Fruit fly (Drosophila melanogaster): ENCODE measurements around the gene santa-maria.

- TF ChIP-seq Bgb (GFP tag; IDR thresholded peaks at IDR 0.05; ENCODE audit: partially characterized antibody) (no peak), jumu (GFP tag; optimal IDR thresholded peaks at IDR 0.05) (no peak), Ada2b (GFP tag; IDR thresholded peaks at IDR 0.05) (peak; percentile 56)
Measured at dm6 chr2L:7442929-7443328, 8.1 kb downstream of the santa-maria start.
